Fruit fly (Drosophila melanogaster) whole organism, wandering third instar larva: ENCODE data around the gene CG33124.

Source experiments
- Dfd ChIP-seq: fragments of >200 bp; optimal IDR thresholded peaks from 2 replicates; lab custom pipeline; 2017; ENCODE audit warnings: missing biosample characterization, missing genetic modification characterization
- Hr83 ChIP-seq: fragments of 200-300 bp; sonication (Bioruptor generic); optimal IDR thresholded peaks from 2 replicates; lab custom pipeline; 2016; ENCODE audit warnings: missing biosample characterization, mild to moderate bottlenecking, missing genetic modification characterization, moderate library complexity; ENCODE audit not compliant: poor library complexity, severe bottlenecking
- Myc ChIP-seq: fragments of >200 bp; optimal IDR thresholded peaks from 2 replicates; lab custom pipeline; 2017
- N ChIP-seq: fragments of >200 bp; optimal IDR thresholded peaks from 2 replicates; lab custom pipeline; 2018; ENCODE audit warnings: missing biosample characterization, missing external identifiers, missing genetic modification characterization
- OdsH ChIP-seq: fragments of 200-800 bp; sonication (Bioruptor generic); optimal IDR thresholded peaks from 2 replicates; lab custom pipeline; 2016; ENCODE audit warnings: missing biosample characterization, mild to moderate bottlenecking, missing genetic modification characterization
- br ChIP-seq: fragments of 200-800 bp; sonication (Bioruptor generic); optimal IDR thresholded peaks from 2 replicates; lab custom pipeline; 2016; ENCODE audit warnings: missing biosample characterization, missing genetic modification characterization
- foxo ChIP-seq, 2 experiments: fragments of 200-800 bp; sonication (Bioruptor generic); optimal IDR thresholded peaks; 2 replicates in 1 of 2; 3 replicates in 1 of 2; lab custom pipeline; 2016 to 2017; ENCODE audit warnings: missing biosample characterization in 2 of 2, missing genetic modification characterization in 2 of 2
- lola ChIP-seq: fragments of >200 bp; optimal IDR thresholded peaks from 2 replicates; lab custom pipeline; 2017; ENCODE audit warnings: missing biosample characterization, missing genetic modification characterization
- pan ChIP-seq: fragments of >200 bp; optimal IDR thresholded peaks from 2 replicates; lab custom pipeline; 2017
- psq ChIP-seq: fragments of 200-800 bp; sonication (Bioruptor generic); optimal IDR thresholded peaks from 3 replicates; lab custom pipeline; 2017; ENCODE audit warnings: missing biosample characterization, mild to moderate bottlenecking, missing genetic modification characterization, moderate library complexity
- rgr ChIP-seq: fragments of 200-800 bp; sonication (Bioruptor generic); optimal IDR thresholded peaks from 3 replicates; lab custom pipeline; 2016; ENCODE audit warnings: missing biosample characterization, mild to moderate bottlenecking, missing genetic modification characterization
- sage ChIP-seq: fragments of 200-800 bp; sonication (Bioruptor generic); optimal IDR thresholded peaks from 2 replicates; lab custom pipeline; 2016; ENCODE audit warnings: missing biosample characterization, mild to moderate bottlenecking, missing genetic modification characterization
- tai ChIP-seq: sonication (Bioruptor generic); optimal IDR thresholded peaks from 2 replicates; lab custom pipeline; 2016; ENCODE audit warnings: missing biosample characterization, missing genetic modification characterization
- usp ChIP-seq: fragments of >200 bp; optimal IDR thresholded peaks from 2 replicates; lab custom pipeline; 2017; ENCODE audit warnings: missing biosample characterization, missing genetic modification characterization

DNA sequence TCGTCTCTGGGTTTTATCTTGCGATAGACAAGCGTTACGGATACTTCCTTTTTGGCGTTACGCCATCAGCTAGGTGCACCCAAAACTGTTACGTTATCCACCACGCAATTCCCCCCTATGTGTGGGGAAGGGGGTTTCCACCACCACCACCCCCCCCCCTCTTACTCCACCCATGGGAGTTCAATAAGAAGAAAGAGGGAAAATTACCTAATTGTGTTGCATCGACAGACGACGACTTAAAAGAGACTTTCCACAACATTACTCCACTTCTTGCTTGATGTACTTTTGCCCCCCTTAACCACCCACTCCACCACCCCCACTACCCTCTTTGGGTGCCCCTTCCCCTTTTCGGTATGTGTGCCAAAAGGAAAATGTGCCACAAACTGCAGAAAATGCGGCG, 35.7 kb downstream of the CG33124 start:
- TF ChIP-seq Hr83 (GFP tag; lab: Kevin White, UChicago): no peak
- TF ChIP-seq tai (GFP tag; lab: Kevin White, UChicago): no peak
- no peak for TF ChIP-seq OdsH
- TF ChIP-seq Dfd: peak; percentile 59
- TF ChIP-seq usp (GFP tag; lab: Kevin White, UChicago): no peak
- TF ChIP-seq N (GFP tag; lab: Kevin White, UChicago): no peak
- TF ChIP-seq psq: no peak
- no peak for TF ChIP-seq lola (GFP tag; lab: Kevin White, UChicago)
- no peak for TF ChIP-seq sage
- TF ChIP-seq pan: no peak
- TF ChIP-seq foxo (GFP tag; optimal IDR thresholded peaks at IDR 0.05; lab: Kevin White, UChicago): no peak
- TF ChIP-seq br (GFP tag; lab: Kevin White, UChicago): no peak
- TF ChIP-seq rgr (GFP tag; lab: Kevin White, UChicago): no peak
- TF ChIP-seq Myc (lab: Kevin White, UChicago): no peak
